Fruit fly (Drosophila melanogaster): Measurements from ENCODE around the gene Delta.

The Delta gene

DNA sequence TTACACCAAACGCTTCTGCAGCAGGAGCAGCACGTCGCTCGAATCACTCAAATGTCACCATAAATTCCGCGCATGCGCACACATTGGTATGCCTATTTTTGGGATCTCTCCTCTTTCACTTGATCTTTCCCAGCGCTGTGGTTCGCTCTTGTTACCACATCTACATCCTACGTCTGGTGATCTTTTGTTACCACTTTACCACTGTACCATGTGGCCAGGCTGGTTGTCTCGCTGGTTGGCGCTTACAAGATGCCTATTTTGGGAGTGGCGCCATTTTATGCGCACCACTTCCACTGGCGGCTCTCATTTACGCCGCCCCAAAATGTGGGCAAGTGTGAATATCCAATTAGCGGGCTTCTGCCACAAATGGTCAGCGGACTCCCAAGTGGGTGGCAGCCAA lies 38.3 kb downstream of the Delta start:
- TF ChIP-seq Myc (optimal IDR thresholded peaks at IDR 0.05): no peak
- TF ChIP-seq psq (optimal IDR thresholded peaks at IDR 0.05): no peak
- no peak for TF ChIP-seq Sin3A (optimal IDR thresholded peaks at IDR 0.05)
- no peak for TF ChIP-seq h (optimal IDR thresholded peaks at IDR 0.05)
- TF ChIP-seq ttk (optimal IDR thresholded peaks at IDR 0.05): no peak
- TF ChIP-seq insv (optimal IDR thresholded peaks at IDR 0.05): no peak

DNA sequence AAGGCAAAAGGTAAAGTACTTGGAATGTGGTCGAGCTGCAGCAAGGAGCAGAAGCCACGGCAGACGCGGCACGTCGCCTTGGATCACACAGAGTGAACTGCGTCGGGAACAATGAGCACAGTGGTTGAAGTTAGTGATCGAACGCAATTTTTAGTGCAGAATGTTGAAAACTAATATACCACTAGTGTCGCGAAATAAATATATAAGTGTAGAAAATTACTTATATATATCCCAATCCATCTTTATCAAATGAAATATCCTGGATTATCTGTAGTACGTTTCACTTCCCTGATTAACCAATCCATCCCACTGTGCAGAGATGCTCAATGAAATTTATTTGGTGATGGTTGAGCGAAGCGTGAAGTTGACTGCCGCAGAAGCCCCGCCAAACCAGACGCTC lies 39.5 kb downstream of the Delta start:
- TF ChIP-seq Myc (optimal IDR thresholded peaks at IDR 0.05) (no peak), psq (optimal IDR thresholded peaks at IDR 0.05) (no peak), Sin3A (optimal IDR thresholded peaks at IDR 0.05) (no peak)

DNA sequence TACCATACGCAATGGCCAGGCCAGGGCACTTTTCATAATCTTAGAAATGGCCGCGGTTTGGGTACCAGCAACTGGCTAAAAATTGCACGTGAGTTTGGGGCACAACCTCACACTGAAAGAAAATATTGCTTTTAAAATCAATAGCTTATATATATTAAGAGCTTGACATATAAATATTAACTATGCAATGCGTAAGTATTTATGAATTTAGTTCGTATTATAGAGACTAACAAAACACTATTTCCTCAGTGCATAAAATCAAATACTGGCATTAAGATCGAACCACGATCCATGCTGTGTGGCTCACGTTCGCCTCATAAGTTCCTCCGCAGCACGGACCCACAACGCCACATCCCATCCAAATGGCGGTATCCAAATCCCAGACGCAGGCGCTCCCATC lies 42.5 kb downstream of the Delta start:
- TF ChIP-seq h (optimal IDR thresholded peaks at IDR 0.05) (no peak), insv (optimal IDR thresholded peaks at IDR 0.05) (no peak), ttk (optimal IDR thresholded peaks at IDR 0.05) (no peak), Myc (optimal IDR thresholded peaks at IDR 0.05) (no peak), Sin3A (optimal IDR thresholded peaks at IDR 0.05) (no peak), psq (optimal IDR thresholded peaks at IDR 0.05) (no peak)

DNA sequence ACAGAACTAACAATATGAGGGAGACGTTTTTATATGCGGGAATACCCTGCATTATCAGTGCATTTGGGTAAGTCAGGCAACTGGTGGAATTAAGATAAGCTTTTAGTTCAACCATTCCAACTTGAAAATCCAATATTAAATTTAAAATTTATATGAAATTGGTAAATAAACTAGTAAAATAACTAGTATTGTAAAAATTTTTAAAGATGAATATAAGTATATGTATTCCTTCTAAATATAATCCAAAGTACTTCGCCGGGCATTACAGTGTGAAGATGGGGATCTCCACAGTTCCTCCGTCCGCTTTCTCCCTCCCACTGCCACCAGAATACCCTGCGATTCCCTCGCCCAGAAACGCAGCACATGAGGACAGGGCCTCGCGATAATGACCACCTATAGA lies 43.2 kb downstream of the Delta start:
- TF ChIP-seq insv (optimal IDR thresholded peaks at IDR 0.05) (no peak), h (optimal IDR thresholded peaks at IDR 0.05) (no peak), Sin3A (optimal IDR thresholded peaks at IDR 0.05) (no peak), psq (optimal IDR thresholded peaks at IDR 0.05) (no peak), ttk (optimal IDR thresholded peaks at IDR 0.05) (no peak), Myc (optimal IDR thresholded peaks at IDR 0.05) (no peak)

DNA sequence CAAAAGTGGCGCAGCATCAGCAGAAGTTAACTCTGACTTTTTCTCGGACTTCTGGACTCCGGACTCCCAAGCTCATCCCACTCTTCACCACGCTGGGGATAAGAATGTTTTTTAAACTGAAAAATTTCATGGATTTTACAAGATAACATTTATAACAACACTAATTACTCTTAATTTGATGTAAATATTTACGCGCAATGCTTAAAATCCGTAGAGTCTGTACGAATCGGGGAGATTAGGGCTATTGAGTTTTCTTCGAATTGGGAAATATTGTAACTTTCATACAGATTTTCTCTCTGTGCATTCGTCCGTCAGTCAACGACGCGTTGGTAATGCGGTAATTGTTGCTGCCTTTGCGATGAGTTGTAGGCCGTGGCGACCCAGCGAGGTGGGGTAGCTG lies 43.8 kb downstream of the Delta start:
- TF ChIP-seq psq (optimal IDR thresholded peaks at IDR 0.05) (no peak), ttk (optimal IDR thresholded peaks at IDR 0.05) (no peak)

DNA sequence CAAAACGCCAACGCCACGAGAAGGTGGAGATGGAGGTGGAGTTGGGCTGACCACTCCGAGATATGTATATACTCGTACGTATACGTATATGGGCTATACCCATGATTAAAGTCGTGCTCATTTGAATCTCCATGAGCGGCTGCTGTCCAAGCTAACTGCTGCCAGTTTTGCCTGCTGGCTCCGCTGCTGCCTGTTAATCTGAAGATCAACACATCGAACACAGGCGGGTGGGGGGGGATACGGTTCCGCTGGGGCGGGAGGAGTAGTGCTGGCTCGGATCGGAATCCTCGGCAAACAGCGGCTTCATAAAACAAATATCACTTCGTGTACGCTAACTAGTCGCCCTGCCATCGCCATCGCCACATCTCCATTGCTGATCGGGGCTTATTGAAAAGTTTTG lies 49.9 kb downstream of the Delta start:
- TF ChIP-seq h (optimal IDR thresholded peaks at IDR 0.05) (no peak), Sin3A (optimal IDR thresholded peaks at IDR 0.05) (no peak), ttk (optimal IDR thresholded peaks at IDR 0.05) (no peak), insv (optimal IDR thresholded peaks at IDR 0.05) (no peak), psq (optimal IDR thresholded peaks at IDR 0.05) (no peak), Myc (optimal IDR thresholded peaks at IDR 0.05) (no peak)

DNA sequence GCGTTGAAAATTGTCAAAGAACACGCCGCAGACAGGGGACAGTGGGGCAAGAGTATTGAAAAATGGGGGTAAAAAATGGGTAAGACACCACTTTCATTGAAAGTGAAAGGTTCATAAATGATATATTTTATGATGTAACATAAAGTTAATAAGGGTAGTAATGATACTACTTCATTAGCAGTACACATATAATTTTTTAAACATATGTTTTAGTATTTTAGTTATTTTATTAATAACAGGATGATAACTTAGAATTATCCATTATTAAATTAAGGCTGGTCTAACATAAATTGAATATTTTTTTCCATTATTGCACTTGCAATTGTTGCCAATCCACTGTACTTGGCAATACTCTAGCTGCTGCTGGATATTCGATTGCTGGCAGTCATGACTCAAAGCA lies 52.0 kb downstream of the Delta start:
- TF ChIP-seq ttk (optimal IDR thresholded peaks at IDR 0.05): no peak
- no peak for TF ChIP-seq psq (optimal IDR thresholded peaks at IDR 0.05)
- no peak for TF ChIP-seq Myc (optimal IDR thresholded peaks at IDR 0.05)
- no peak for TF ChIP-seq h (optimal IDR thresholded peaks at IDR 0.05)
- TF ChIP-seq insv (optimal IDR thresholded peaks at IDR 0.05): no peak
- TF ChIP-seq Sin3A (optimal IDR thresholded peaks at IDR 0.05): no peak

DNA sequence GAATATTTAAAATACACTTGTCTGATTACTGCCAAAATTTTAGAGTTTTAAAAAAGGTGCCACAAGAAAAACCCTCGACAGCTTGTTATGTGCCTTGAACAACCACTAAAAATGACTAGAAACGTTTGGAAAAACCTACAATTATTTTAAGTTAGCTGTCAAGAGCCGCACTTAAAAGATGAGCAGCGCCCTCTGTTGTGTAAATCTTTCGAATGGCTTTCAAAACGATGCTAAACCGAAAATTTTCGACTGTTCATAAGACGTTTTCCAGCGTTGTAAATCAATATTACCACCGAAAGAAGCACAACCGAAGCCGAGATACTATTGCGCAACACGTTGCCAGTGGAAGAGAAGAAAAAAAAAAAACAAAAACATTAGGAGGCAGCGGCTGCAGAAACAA lies 54.9 kb downstream of the Delta start:
- no peak for TF ChIP-seq Sin3A (optimal IDR thresholded peaks at IDR 0.05)
- no peak for TF ChIP-seq h (optimal IDR thresholded peaks at IDR 0.05)
- TF ChIP-seq psq (optimal IDR thresholded peaks at IDR 0.05): no peak
- TF ChIP-seq Myc (optimal IDR thresholded peaks at IDR 0.05): no peak
- TF ChIP-seq insv (optimal IDR thresholded peaks at IDR 0.05): no peak
- TF ChIP-seq ttk (optimal IDR thresholded peaks at IDR 0.05): no peak

DNA sequence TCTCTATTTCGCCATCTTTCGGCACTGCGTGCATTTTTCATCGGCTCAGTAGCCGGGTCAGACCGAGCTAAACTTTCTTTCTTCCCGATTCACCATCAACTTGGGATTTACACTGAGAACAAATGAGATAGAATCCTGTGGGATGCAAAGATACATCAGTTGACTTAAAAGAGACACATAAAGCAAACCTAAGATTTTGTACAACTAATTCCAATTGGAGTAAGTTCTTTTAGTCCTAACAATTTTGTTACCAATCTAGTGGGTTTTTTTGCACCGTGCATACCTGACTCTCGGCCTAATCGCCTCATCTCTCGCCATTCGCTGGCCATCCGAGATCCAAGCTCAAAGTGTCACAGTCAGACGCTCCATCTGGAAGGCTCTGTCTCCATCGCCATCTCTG lies 61.2 kb downstream of the Delta start:
- TF ChIP-seq ttk (optimal IDR thresholded peaks at IDR 0.05): no peak
- no peak for TF ChIP-seq Myc (optimal IDR thresholded peaks at IDR 0.05)
- TF ChIP-seq h (optimal IDR thresholded peaks at IDR 0.05): no peak
- no peak for TF ChIP-seq Sin3A (optimal IDR thresholded peaks at IDR 0.05)
- no peak for TF ChIP-seq insv (optimal IDR thresholded peaks at IDR 0.05)
- no peak for TF ChIP-seq psq (optimal IDR thresholded peaks at IDR 0.05)

DNA sequence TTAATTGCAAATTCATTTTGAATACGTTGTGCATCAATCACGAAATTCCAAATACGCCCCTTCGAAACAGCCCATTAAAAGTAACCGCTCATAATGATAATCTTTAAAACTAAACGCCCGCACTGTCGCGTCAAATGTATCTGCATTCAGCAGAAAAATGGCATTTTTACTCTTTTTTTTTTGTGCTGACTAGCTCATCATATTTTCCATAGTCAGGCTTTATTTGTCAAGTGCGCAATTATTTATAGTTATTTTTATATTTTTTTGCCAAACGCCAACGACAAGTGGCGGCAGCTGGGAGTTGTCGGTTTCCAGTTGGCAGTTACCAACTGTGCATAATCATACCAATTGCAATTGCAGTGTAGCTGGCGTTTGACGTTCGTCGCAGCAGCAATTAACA lies 69.5 kb downstream of the Delta start, which contains the start of gene CG14280:
Gene CG14280, plus strand, starts transcription at position 301 of the 400 bp plus-strand sequence.
- TF ChIP-seq insv (optimal IDR thresholded peaks at IDR 0.05) (no peak), Sin3A (optimal IDR thresholded peaks at IDR 0.05) (no peak), h (optimal IDR thresholded peaks at IDR 0.05) (no peak), Myc (optimal IDR thresholded peaks at IDR 0.05) (no peak), ttk (optimal IDR thresholded peaks at IDR 0.05) (no peak), psq (optimal IDR thresholded peaks at IDR 0.05) (no peak)

DNA sequence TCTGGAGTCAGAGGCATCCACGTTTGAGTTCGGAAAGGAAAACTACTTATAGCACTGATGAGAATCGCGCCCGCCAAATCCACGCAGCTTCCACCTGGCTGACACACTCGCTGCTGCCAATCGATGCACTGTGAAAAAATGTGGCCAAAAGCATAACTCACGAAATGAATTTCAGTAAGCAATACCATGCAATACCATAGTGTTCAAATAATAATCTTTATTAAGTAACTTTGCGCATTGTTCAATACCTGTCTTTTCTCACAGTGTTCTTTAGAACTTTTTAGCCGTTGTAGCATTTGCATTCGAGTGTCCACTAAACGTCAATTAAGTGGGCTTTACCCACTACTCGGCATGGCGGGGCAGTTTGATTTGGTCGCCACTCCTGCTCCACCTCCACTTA lies 70.8 kb downstream of the Delta start:
- TF ChIP-seq psq (optimal IDR thresholded peaks at IDR 0.05) (no peak), insv (optimal IDR thresholded peaks at IDR 0.05) (no peak), Myc (optimal IDR thresholded peaks at IDR 0.05) (no peak), ttk (optimal IDR thresholded peaks at IDR 0.05) (no peak), Sin3A (optimal IDR thresholded peaks at IDR 0.05) (no peak), h (optimal IDR thresholded peaks at IDR 0.05) (no peak)

DNA sequence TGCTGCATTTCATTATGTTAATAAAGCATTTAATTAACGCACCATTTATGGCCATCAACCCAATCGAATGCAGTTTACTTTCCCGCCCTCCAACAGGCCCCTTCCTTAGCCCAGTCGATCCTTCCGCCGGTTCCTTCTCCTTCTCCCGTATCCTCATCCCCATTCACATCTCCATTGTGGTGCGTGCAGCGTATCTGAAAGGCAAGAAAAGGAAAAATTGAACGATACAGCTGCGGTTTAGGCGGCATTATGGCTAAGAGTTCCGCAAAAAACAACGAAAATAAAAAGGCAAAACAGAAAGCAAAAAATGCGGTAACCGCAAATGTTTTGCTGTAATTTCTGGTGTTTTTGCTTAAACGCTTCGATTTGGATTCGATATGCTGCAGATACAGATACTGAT lies 72.0 kb downstream of the Delta start:
- TF ChIP-seq Sin3A (optimal IDR thresholded peaks at IDR 0.05) (no peak), Myc (optimal IDR thresholded peaks at IDR 0.05) (no peak)

All from Kc167 (cell line).